Fruit fly (Drosophila melanogaster): Measurements from ENCODE around the gene Pss.

Gene Pss

DNA sequence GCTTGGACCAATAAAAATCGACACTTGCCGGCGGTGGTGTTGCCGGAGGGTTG, at the start of gene Pss:
TSS of gene Pss (minus strand) at position 32 of the 53 bp plus-strand sequence.
- TF ChIP-seq CG8478 (optimal IDR thresholded peaks at IDR 0.05): no peak
- no peak for TF ChIP-seq EcR (GFP tag; optimal IDR thresholded peaks at IDR 0.05)
- no peak for TF ChIP-seq Dll (optimal IDR thresholded peaks at IDR 0.05)
- no peak for TF ChIP-seq psq (optimal IDR thresholded peaks at IDR 0.05)
- TF ChIP-seq pan (optimal IDR thresholded peaks at IDR 0.05): no peak
- TF ChIP-seq usp (GFP tag; optimal IDR thresholded peaks at IDR 0.05): no peak

- TF ChIP-seq CG8478 (optimal IDR thresholded peaks at IDR 0.05) (no peak), pan (optimal IDR thresholded peaks at IDR 0.05) (no peak), EcR (GFP tag; optimal IDR thresholded peaks at IDR 0.05) (no peak), Dll (optimal IDR thresholded peaks at IDR 0.05) (no peak), psq (optimal IDR thresholded peaks at IDR 0.05) (no peak)
These were observed 44.2 kb upstream of the Pss start for dm6 chr3L:20570134-20570533.

DNA sequence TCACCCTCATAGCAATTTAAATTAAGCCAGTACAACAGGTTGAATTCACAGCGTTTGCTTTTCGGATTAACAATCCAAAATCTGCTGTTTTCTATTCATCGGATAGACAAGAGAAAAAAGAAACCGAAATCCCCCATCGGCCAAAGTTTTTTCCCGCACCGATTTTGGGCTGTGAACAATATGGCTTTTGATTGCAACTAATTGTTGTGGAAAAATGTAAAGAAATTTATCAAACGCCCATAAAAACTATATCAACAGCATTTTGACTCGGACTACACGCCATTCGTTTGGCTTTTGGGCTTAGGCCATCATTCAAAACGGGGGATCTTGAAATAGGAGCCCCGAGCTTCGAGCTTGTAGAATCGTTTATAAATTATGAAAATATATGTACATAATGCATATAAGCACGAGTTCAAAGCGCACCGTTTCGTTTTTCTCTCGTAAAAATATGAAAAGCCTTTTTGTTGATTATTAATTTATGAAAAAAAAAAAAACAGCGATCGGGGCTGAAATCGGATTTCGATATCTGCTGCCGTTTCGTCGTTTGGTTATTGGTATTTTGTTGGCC, 39.7 kb upstream of the Pss start:
- TF ChIP-seq EcR (GFP tag; optimal IDR thresholded peaks at IDR 0.05) (no peak), psq (optimal IDR thresholded peaks at IDR 0.05) (no peak), CG8478 (optimal IDR thresholded peaks at IDR 0.05) (no peak), Dll (optimal IDR thresholded peaks at IDR 0.05) (no peak), pan (optimal IDR thresholded peaks at IDR 0.05) (no peak), usp (GFP tag; optimal IDR thresholded peaks at IDR 0.05) (no peak)

DNA sequence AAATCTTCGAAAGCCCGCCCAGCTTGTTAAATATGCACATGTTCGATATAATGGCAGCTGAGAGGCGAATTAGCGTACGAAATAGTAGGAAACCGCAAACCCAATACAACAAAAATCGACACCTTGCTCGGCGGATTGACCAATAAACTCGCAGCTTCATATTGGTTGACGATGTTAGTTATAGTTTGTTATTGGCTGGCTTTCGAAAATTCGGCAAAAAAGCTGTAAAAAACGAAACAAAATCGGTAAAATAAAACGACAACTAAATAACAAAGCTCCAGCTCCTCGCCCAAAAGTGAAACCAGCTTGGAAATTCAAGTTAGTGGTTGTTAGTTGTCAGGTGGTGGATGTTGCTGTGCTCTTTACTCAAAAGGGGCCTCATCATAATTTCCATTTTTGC, 37.8 kb upstream of the Pss start:
- no peak for TF ChIP-seq psq (optimal IDR thresholded peaks at IDR 0.05)
- TF ChIP-seq CG8478 (optimal IDR thresholded peaks at IDR 0.05): no peak
- TF ChIP-seq Dll (optimal IDR thresholded peaks at IDR 0.05): no peak
- no peak for TF ChIP-seq usp (GFP tag; optimal IDR thresholded peaks at IDR 0.05)
- no peak for TF ChIP-seq pan (optimal IDR thresholded peaks at IDR 0.05)
- no peak for TF ChIP-seq EcR (GFP tag; optimal IDR thresholded peaks at IDR 0.05)

- TF ChIP-seq usp (GFP tag; optimal IDR thresholded peaks at IDR 0.05) (no peak), EcR (GFP tag; optimal IDR thresholded peaks at IDR 0.05) (no peak), pan (optimal IDR thresholded peaks at IDR 0.05) (no peak), Dll (optimal IDR thresholded peaks at IDR 0.05) (no peak), psq (optimal IDR thresholded peaks at IDR 0.05) (no peak), CG8478 (optimal IDR thresholded peaks at IDR 0.05) (no peak)
These were observed 36.7 kb upstream of the Pss start for dm6 chr3L:20562649-20563048.

DNA sequence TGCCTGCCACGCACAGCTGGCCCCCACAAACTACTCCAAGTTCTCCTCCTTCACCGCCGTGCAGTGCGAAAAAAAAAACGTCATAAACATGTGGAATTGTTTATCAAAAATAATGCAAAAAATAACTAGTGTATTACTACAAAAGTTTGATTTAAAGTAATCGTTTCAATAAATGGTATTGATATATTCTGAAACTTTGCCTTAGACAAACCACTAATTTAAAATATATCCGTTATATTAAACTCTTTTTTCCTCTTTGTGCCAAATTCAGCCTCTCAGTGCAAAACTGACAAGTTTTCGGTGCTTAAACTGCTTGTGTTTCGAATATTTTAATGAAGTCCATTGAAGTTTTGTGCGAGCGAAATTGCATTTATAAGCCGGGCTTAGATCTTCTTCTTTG, 31.1 kb upstream of the Pss start:
- TF ChIP-seq psq (optimal IDR thresholded peaks at IDR 0.05) (no peak), CG8478 (optimal IDR thresholded peaks at IDR 0.05) (no peak), EcR (GFP tag; optimal IDR thresholded peaks at IDR 0.05) (no peak), Dll (optimal IDR thresholded peaks at IDR 0.05) (no peak), pan (optimal IDR thresholded peaks at IDR 0.05) (no peak), usp (GFP tag; optimal IDR thresholded peaks at IDR 0.05) (no peak)

DNA sequence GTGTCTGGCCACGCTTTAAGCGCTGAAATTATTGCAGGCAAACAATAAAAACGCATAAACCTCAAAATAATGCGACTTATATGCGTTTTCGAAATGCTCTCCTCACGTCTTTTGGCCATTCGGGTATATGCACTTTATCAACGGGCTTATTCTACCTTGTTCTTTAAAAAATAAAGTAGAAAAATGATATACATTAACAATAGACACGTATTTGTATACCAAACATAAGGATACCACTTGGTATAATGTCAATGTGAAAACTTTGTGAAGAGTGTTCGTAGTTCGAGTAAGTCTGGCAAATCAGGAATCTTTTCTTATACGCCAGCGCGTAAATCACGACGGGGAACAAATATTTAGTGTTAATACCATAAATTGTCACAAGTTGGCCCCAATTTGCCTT, 30.4 kb upstream of the Pss start:
- TF ChIP-seq EcR (GFP tag; optimal IDR thresholded peaks at IDR 0.05) (no peak), psq (optimal IDR thresholded peaks at IDR 0.05) (no peak), Dll (optimal IDR thresholded peaks at IDR 0.05) (no peak), pan (optimal IDR thresholded peaks at IDR 0.05) (no peak), usp (GFP tag; optimal IDR thresholded peaks at IDR 0.05) (no peak), CG8478 (optimal IDR thresholded peaks at IDR 0.05) (no peak)

DNA sequence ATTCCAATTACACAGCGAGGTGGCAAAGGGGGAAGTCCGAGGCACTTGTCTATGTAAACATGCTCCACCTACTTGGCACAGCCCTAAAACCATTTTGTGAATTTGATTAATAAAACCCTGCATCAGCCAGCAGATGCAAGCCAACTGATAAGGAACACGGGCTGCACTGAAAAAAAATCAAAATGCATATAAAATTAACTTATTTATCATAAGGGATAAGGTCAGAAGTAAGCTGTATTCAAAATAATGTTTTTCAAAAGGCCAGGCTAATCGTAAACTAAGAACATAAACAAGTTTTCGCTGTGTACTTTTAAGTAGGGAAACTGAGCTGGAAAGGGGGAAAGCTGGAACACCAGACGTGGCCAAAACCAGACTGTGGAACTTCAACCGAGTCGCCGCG, 25.9 kb upstream of the Pss start:
- TF ChIP-seq CG8478 (optimal IDR thresholded peaks at IDR 0.05) (no peak), pan (optimal IDR thresholded peaks at IDR 0.05) (no peak)

DNA sequence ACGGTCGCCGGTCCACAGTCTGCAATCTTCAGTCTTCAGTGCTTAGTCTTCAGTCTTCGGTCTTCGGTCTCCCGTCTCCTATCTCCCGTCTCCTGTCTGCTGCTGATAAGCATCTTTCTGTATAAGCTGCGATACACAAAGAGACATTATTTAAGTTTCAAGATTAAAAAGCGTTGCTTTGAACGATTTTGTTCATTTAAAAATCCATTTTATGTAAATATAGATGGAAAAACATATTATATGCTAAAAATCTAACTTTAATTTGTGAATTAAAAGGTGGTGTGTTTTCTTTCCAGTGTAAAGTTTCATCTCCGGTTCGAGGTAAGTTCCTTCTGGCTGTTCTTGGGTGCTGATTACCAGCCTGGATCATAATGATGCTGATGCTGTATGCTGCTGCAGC, 23.4 kb upstream of the Pss start:
- TF ChIP-seq EcR (GFP tag; optimal IDR thresholded peaks at IDR 0.05) (no peak), pan (optimal IDR thresholded peaks at IDR 0.05) (no peak), CG8478 (optimal IDR thresholded peaks at IDR 0.05) (no peak), psq (optimal IDR thresholded peaks at IDR 0.05) (no peak), Dll (optimal IDR thresholded peaks at IDR 0.05) (no peak), usp (GFP tag; optimal IDR thresholded peaks at IDR 0.05) (no peak)

- TF ChIP-seq psq (optimal IDR thresholded peaks at IDR 0.05) (no peak), usp (GFP tag; optimal IDR thresholded peaks at IDR 0.05) (no peak), Dll (optimal IDR thresholded peaks at IDR 0.05) (no peak), CG8478 (optimal IDR thresholded peaks at IDR 0.05) (no peak), pan (optimal IDR thresholded peaks at IDR 0.05) (no peak), EcR (GFP tag; optimal IDR thresholded peaks at IDR 0.05) (no peak)
These were observed 22.4 kb upstream of the Pss start for dm6 chr3L:20548201-20548854.

DNA sequence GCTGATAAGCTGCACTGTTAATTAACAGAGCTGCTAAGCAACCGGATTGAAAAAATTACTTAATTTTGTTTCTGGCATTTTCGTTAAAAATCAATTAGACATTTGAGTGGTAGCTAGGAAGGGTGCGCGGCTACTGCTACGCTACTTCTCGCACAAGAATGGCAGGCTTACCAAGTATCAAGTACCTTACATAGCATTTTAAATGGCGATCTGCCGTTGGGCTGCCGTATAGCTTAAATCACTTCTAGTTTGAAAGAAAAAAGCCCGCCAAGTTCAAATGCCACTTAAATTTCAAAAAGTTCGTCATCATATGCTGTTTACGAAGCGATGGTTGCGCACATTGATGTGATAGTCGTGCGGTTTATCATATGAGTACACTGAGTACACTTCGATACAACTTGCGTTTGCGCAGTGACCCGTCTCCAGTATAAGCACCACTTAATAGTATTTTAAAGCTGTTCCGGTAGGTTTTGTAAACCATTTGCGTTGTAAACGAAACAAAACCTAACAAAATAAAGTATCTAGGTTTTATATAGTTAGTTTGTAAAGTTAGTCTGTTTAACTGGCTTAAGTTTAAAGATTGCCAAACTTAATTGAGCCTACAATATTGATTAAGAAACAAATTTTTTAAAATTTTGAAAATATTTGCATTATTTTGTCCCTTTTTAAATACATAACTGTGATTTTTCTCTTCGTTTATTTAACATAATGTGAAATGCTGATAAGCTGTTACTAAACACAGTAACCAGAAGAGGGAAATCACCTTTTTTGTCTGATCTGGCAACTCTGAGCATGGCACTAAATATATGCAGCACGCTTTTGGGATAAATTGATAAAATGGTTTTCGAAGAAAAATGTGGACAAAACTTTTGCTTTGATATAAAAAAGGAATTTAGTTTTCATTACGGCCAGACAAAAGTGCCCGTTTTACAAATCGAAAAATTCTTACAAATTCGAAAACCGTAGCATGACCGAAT, 15.3 kb upstream of the Pss start:
- TF ChIP-seq CG8478 (optimal IDR thresholded peaks at IDR 0.05): no peak
- TF ChIP-seq psq (optimal IDR thresholded peaks at IDR 0.05): no peak
- no peak for TF ChIP-seq usp (GFP tag; optimal IDR thresholded peaks at IDR 0.05)
- TF ChIP-seq Dll (optimal IDR thresholded peaks at IDR 0.05): no peak
- TF ChIP-seq EcR (GFP tag; optimal IDR thresholded peaks at IDR 0.05): no peak
- TF ChIP-seq pan (optimal IDR thresholded peaks at IDR 0.05): no peak

- TF ChIP-seq Dll (optimal IDR thresholded peaks at IDR 0.05) (no peak), psq (optimal IDR thresholded peaks at IDR 0.05) (no peak), pan (optimal IDR thresholded peaks at IDR 0.05) (no peak), usp (GFP tag; optimal IDR thresholded peaks at IDR 0.05) (no peak), EcR (GFP tag; optimal IDR thresholded peaks at IDR 0.05) (no peak), CG8478 (optimal IDR thresholded peaks at IDR 0.05) (no peak)
These were observed 14.4 kb upstream of the Pss start, which contains the start of gene Rcd2 for dm6 chr3L:20540182-20540974. Gene Rcd2, minus strand, starts transcription at chr3L:20540417.

All from whole organism.